Worm (Caenorhabditis elegans): ENCODE results near the gene Y59C2A.2.

ce11 chrII:2170085-2170484 is 33.9 kb downstream of the Y59C2A.2 start, which contains the start of gene C33C12.12:
- TF ChIP-seq nhr-28 (tag; optimal IDR thresholded peaks at IDR 0.05), result no peak
- TF ChIP-seq snu-23 (GFP tag; optimal IDR thresholded peaks at IDR 0.05), result no peak
- no peak for TF ChIP-seq aly-2 (tag; optimal IDR thresholded peaks at IDR 0.05)

Data from whole organism, L1 larva.